Fruit fly (Drosophila melanogaster) whole organism, prepupa: ENCODE results near the gene CG16986.

ENCODE experiments used
- CG10631 ChIP-seq: fragments of 200-800 bp; sonication (Bioruptor generic); optimal IDR thresholded peaks from 2 replicates; lab custom pipeline; 2016; ENCODE audit warnings: missing biosample characterization, missing genetic modification characterization
- CG10669 ChIP-seq: fragments of 200-800 bp; sonication (Bioruptor generic); optimal IDR thresholded peaks from 3 replicates; lab custom pipeline; 2018; ENCODE audit warnings: missing biosample characterization, mild to moderate bottlenecking, missing genetic modification characterization, moderate library complexity
- CG11294 ChIP-seq: fragments of 200-800 bp; sonication (Bioruptor generic); IDR thresholded peaks from 2 replicates; pipeline ENCODE4 v1.3.6; 2022; ENCODE audit warnings: missing biosample characterization, missing genetic modification characterization
- CG11762 ChIP-seq: fragments of 200-800 bp; sonication (Bioruptor generic); optimal IDR thresholded peaks from 3 replicates; lab custom pipeline; 2016; ENCODE audit warnings: missing biosample characterization, missing genetic modification characterization; ENCODE audit not compliant: insufficient read depth
- CG11902 ChIP-seq: fragments of 200-800 bp; sonication (Bioruptor generic); optimal IDR thresholded peaks from 3 replicates; lab custom pipeline; 2016; ENCODE audit warnings: missing biosample characterization, missing genetic modification characterization
- CG15336 ChIP-seq: fragments of 200-800 bp; sonication (Bioruptor generic); IDR thresholded peaks from 2 replicates; pipeline ENCODE4 v1.3.6; 2022; ENCODE audit warnings: missing biosample characterization, missing genetic modification characterization
- CG1621 ChIP-seq: fragments of 200-800 bp; sonication (Bioruptor generic); optimal IDR thresholded peaks from 3 replicates; lab custom pipeline; 2018; ENCODE audit warnings: missing biosample characterization, mild to moderate bottlenecking, missing genetic modification characterization
- CG16779 ChIP-seq: fragments of 200-800 bp; sonication (Bioruptor generic); optimal IDR thresholded peaks from 3 replicates; lab custom pipeline; 2017; ENCODE audit warnings: missing biosample characterization, mild to moderate bottlenecking, missing genetic modification characterization
- CG31627 ChIP-seq: fragments of 200-800 bp; sonication (Bioruptor generic); optimal IDR thresholded peaks from 3 replicates; lab custom pipeline; 2016; ENCODE audit warnings: missing biosample characterization, missing genetic modification characterization
- CG32006 ChIP-seq: fragments of 200-800 bp; sonication (Bioruptor generic); optimal IDR thresholded peaks from 3 replicates; lab custom pipeline; 2017; ENCODE audit warnings: missing biosample characterization, mild to moderate bottlenecking, missing genetic modification characterization
- CG34406 ChIP-seq: fragments of 200-800 bp; sonication (Bioruptor generic); optimal IDR thresholded peaks from 3 replicates; lab custom pipeline; 2016; ENCODE audit warnings: missing biosample characterization, missing genetic modification characterization
- CG3919 ChIP-seq: fragments of 200-800 bp; sonication (Bioruptor generic); optimal IDR thresholded peaks from 3 replicates; lab custom pipeline; 2016; ENCODE audit warnings: missing biosample characterization, missing genetic modification characterization
- CG4318 ChIP-seq: fragments of 200-800 bp; sonication (Bioruptor generic); optimal IDR thresholded peaks from 3 replicates; lab custom pipeline; 2017; ENCODE audit warnings: missing biosample characterization, mild to moderate bottlenecking, missing genetic modification characterization
- CG6163 ChIP-seq: fragments of 200-800 bp; sonication (Bioruptor generic); IDR thresholded peaks from 3 replicates; pipeline ENCODE4 v1.3.6; 2022; ENCODE audit warnings: missing biosample characterization, missing genetic modification characterization
- CG6276 ChIP-seq: fragments of 200-800 bp; sonication (Bioruptor generic); optimal IDR thresholded peaks from 2 replicates; lab custom pipeline; 2017; ENCODE audit warnings: missing biosample characterization, mild to moderate bottlenecking, missing genetic modification characterization
- CG6792 ChIP-seq: fragments of 200-800 bp; sonication (Bioruptor generic); optimal IDR thresholded peaks from 3 replicates; lab custom pipeline; 2016; ENCODE audit warnings: missing biosample characterization, missing genetic modification characterization
- CG6808 ChIP-seq: fragments of 200-800 bp; sonication (Bioruptor generic); optimal IDR thresholded peaks from 3 replicates; lab custom pipeline; 2017; ENCODE audit warnings: missing biosample characterization, missing genetic modification characterization, mild to moderate bottlenecking, moderate library complexity, missing genetic modification reagents
- CG6854 ChIP-seq: fragments of 200-800 bp; sonication (Bioruptor generic); optimal IDR thresholded peaks from 2 replicates; lab custom pipeline; 2017; ENCODE audit warnings: missing biosample characterization, mild to moderate bottlenecking, missing genetic modification characterization
- CG7368 ChIP-seq: fragments of 200-800 bp; sonication (Bioruptor generic); optimal IDR thresholded peaks from 3 replicates; lab custom pipeline; 2016; ENCODE audit warnings: missing biosample characterization, missing genetic modification characterization
- CG8319 ChIP-seq: fragments of 200-800 bp; sonication (Bioruptor generic); optimal IDR thresholded peaks from 3 replicates; lab custom pipeline; 2016; ENCODE audit warnings: missing biosample characterization, missing genetic modification characterization
- CG9139 ChIP-seq: fragments of 200-800 bp; sonication (Bioruptor generic); optimal IDR thresholded peaks from 3 replicates; lab custom pipeline; 2017; ENCODE audit warnings: missing biosample characterization, mild to moderate bottlenecking, missing genetic modification characterization
- Eip75B ChIP-seq: fragments of 200-800 bp; sonication (Bioruptor generic); optimal IDR thresholded peaks from 3 replicates; lab custom pipeline; 2016; ENCODE audit warnings: missing biosample characterization, missing genetic modification characterization
- Eip78C ChIP-seq: fragments of 200-800 bp; sonication (Bioruptor generic); peaks from one replicate; lab custom pipeline; 2016; ENCODE audit warnings: missing biosample characterization, missing genetic modification characterization
- Eip93F ChIP-seq: fragments of 200-800 bp; sonication (Bioruptor generic); optimal IDR thresholded peaks from 2 replicates; lab custom pipeline; 2016; ENCODE audit warnings: missing biosample characterization, mild to moderate bottlenecking, missing genetic modification characterization
- Ets21C ChIP-seq: fragments of 200-800 bp; sonication (Bioruptor generic); optimal IDR thresholded peaks from 3 replicates; lab custom pipeline; 2016; ENCODE audit warnings: missing biosample characterization, missing genetic modification characterization
- Hr38 ChIP-seq: sonication (Bioruptor generic); optimal IDR thresholded peaks from 2 replicates; lab custom pipeline; 2016; ENCODE audit warnings: missing biosample characterization, missing genetic modification characterization
- Hr39 ChIP-seq: fragments of 200-800 bp; sonication (Bioruptor generic); optimal IDR thresholded peaks from 2 replicates; lab custom pipeline; 2016; ENCODE audit warnings: missing biosample characterization, missing genetic modification characterization
- Hr4 ChIP-seq: fragments of 200-800 bp; sonication (Bioruptor generic); optimal IDR thresholded peaks from 3 replicates; lab custom pipeline; 2016; ENCODE audit warnings: missing biosample characterization, missing genetic modification characterization
- Lpt ChIP-seq: fragments of 200-800 bp; sonication (Bioruptor generic); optimal IDR thresholded peaks from 3 replicates; lab custom pipeline; 2016; ENCODE audit warnings: missing biosample characterization, missing genetic modification characterization
- Met ChIP-seq: fragments of 200-800 bp; sonication (Bioruptor generic); optimal IDR thresholded peaks from 3 replicates; lab custom pipeline; 2016; ENCODE audit warnings: missing biosample characterization, missing genetic modification characterization
- Smox ChIP-seq: fragments of 200-800 bp; sonication (Bioruptor generic); optimal IDR thresholded peaks from 3 replicates; lab custom pipeline; 2016; ENCODE audit warnings: missing biosample characterization, missing genetic modification characterization
- Sox102F ChIP-seq: fragments of 200-800 bp; sonication (Bioruptor generic); optimal IDR thresholded peaks from 2 replicates; lab custom pipeline; 2016; ENCODE audit warnings: missing biosample characterization, mild to moderate bottlenecking, missing genetic modification characterization
- Sox14 ChIP-seq: fragments of 200-800 bp; sonication (Bioruptor generic); optimal IDR thresholded peaks from 3 replicates; lab custom pipeline; 2016; ENCODE audit warnings: missing biosample characterization, missing genetic modification characterization
- Sox15 ChIP-seq: fragments of 200-800 bp; sonication (Bioruptor generic); optimal IDR thresholded peaks from 3 replicates; lab custom pipeline; 2016; ENCODE audit warnings: missing biosample characterization, missing genetic modification characterization
- achi ChIP-seq: fragments of 200-800 bp; sonication (Bioruptor generic); optimal IDR thresholded peaks from 3 replicates; lab custom pipeline; 2016; ENCODE audit warnings: missing biosample characterization, missing genetic modification characterization
- acj6 ChIP-seq: fragments of 200-800 bp; sonication (Bioruptor generic); optimal IDR thresholded peaks from 3 replicates; lab custom pipeline; 2016; ENCODE audit warnings: missing biosample characterization, missing genetic modification characterization
- cyc ChIP-seq: fragments of 200-800 bp; sonication (Bioruptor generic); optimal IDR thresholded peaks from 3 replicates; lab custom pipeline; 2016; ENCODE audit warnings: missing biosample characterization, missing genetic modification characterization
- dac ChIP-seq: fragments of 200-800 bp; sonication (Bioruptor generic); optimal IDR thresholded peaks from 2 replicates; lab custom pipeline; 2017; ENCODE audit warnings: missing biosample characterization, mild to moderate bottlenecking, missing genetic modification characterization
- dsx ChIP-seq: fragments of 200-800 bp; optimal IDR thresholded peaks from 3 replicates; lab custom pipeline; 2019; ENCODE audit warnings: missing biosample characterization, mild to moderate bottlenecking, missing genetic modification characterization, moderate library complexity; ENCODE audit not compliant: poor library complexity, severe bottlenecking
- eg ChIP-seq: fragments of 200-800 bp; sonication (Bioruptor generic); IDR thresholded peaks from 3 replicates; pipeline ENCODE4 v1.3.6; 2022; ENCODE audit warnings: missing biosample characterization, missing genetic modification characterization
- esn ChIP-seq: fragments of 200-800 bp; sonication (Bioruptor generic); optimal IDR thresholded peaks from 2 replicates; lab custom pipeline; 2016; ENCODE audit warnings: missing biosample characterization, mild to moderate bottlenecking, missing genetic modification characterization, moderate library complexity
- fd59A ChIP-seq: fragments of 200-800 bp; sonication (Bioruptor generic); optimal IDR thresholded peaks from 2 replicates; lab custom pipeline; 2017; ENCODE audit warnings: missing biosample characterization, mild to moderate bottlenecking, missing genetic modification characterization, missing genetic modification reagents
- fkh ChIP-seq: fragments of 200-800 bp; sonication (Bioruptor generic); optimal IDR thresholded peaks from 3 replicates; lab custom pipeline; 2017; ENCODE audit warnings: missing biosample characterization, mild to moderate bottlenecking, missing genetic modification characterization, moderate library complexity
- lz ChIP-seq: fragments of 200-800 bp; sonication (Bioruptor generic); optimal IDR thresholded peaks from 3 replicates; lab custom pipeline; 2016; ENCODE audit warnings: missing biosample characterization, missing genetic modification characterization
- net ChIP-seq: fragments of 200-800 bp; sonication (Bioruptor generic); optimal IDR thresholded peaks from 3 replicates; lab custom pipeline; 2016; ENCODE audit warnings: missing biosample characterization, missing genetic modification characterization
- spab ChIP-seq: fragments of 200-800 bp; sonication (Bioruptor generic); optimal IDR thresholded peaks from 2 replicates; lab custom pipeline; 2017; ENCODE audit warnings: missing biosample characterization, mild to moderate bottlenecking, missing genetic modification characterization, missing genetic modification reagents
- ss ChIP-seq, 2 experiments: fragments of 200-800 bp; sonication (Bioruptor generic); optimal IDR thresholded peaks; 2 replicates in 1 of 2; 3 replicates in 1 of 2; lab custom pipeline; 2017 to 2018; ENCODE audit warnings: mild to moderate bottlenecking in 2 of 2, missing biosample characterization in 2 of 2, missing genetic modification characterization in 2 of 2, moderate library complexity in 1 of 2
- svp ChIP-seq: fragments of 200-800 bp; sonication (Bioruptor generic); peaks from one replicate; lab custom pipeline; 2016; ENCODE audit warnings: missing biosample characterization, missing genetic modification characterization
- topi ChIP-seq: fragments of 200-800 bp; sonication (Bioruptor generic); optimal IDR thresholded peaks from 3 replicates; lab custom pipeline; 2016; ENCODE audit warnings: missing biosample characterization, missing genetic modification characterization

Gene CG16986

DNA sequence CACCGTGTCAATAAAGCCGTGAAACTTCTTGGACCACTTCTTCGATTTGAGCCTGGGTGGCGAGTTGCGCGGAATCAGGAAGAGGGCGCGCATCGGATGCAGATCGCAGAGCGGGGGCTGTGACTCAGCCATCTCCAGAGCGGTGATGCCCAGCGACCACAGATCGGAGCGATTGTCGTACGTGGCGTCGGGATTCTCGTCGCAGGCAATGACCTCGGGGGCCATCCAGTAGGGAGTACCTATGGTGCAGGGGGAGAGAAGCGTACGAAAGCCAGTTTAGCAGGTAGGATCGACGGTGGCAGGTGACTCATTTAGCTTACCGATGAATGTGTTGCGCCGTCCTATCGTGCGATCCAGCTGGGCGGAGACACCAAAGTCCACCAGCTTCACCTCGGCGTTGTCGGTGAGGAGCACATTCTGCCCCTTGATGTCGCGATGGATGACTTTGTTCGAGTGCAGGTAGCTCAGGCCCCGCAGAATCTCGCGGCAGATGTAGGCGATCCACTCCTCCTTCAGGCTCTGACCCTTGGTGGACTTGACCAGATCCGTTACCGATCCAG, 33.0 kb upstream of the CG16986 start:
- TF ChIP-seq CG6808 (peak; percentile 67), Eip78C (peak; percentile 10), CG9139 (GFP tag; lab: Kevin White, UChicago) (peak; percentile 24), fkh (GFP tag; lab: Kevin White, UChicago) (no peak), ss (GFP tag; optimal IDR thresholded peaks at IDR 0.05; lab: Kevin White, UChicago) (peak; percentile 28 to 46), svp (GFP tag; lab: Kevin White, UChicago) (peak; percentile 83), spab (GFP tag; lab: Kevin White, UChicago) (no peak)

DNA sequence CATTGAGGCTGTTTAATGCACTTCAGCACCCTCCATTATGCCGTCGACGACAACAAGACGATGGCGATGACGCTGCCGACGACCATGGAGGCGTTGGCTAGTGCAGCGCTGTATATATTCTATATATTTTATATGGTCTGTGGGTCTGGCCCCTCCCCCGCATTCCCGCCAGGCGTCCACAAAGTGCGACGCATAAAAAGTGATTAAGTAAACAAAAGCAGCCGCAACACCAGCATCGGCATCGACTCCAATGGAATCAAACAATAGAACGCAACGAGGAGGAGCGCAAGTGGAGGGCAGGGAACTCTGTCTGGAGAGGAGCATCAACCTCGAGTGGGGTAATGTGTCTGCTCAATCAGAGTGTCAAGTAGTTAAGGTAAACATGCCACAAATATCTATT, 31.9 kb upstream of the CG16986 start:
- TF ChIP-seq CG15336 (GFP tag; lab: Robert Waterston, UW), result 0 out of 2 replicates have a peak, but pooled peaks have one; percentile 14
- no peak for TF ChIP-seq CG8319 (GFP tag; lab: Kevin White, UChicago)
- TF ChIP-seq CG32006 (GFP tag; lab: Kevin White, UChicago), result no peak
- TF ChIP-seq Lpt (GFP tag; lab: Kevin White, UChicago), result peak; percentile 32
- TF ChIP-seq CG6808, result peak; percentile 19
- no peak for TF ChIP-seq CG10669
- TF ChIP-seq Hr38 (GFP tag; lab: Kevin White, UChicago), result no peak
- TF ChIP-seq Sox102F (GFP tag; lab: Kevin White, UChicago), result no peak
- TF ChIP-seq CG11762, result no peak
- no peak for TF ChIP-seq Hr39 (GFP tag; lab: Kevin White, UChicago)
- TF ChIP-seq Ets21C (GFP tag; lab: Kevin White, UChicago), result no peak
- TF ChIP-seq CG1621 (tag; lab: Kevin White, UChicago), result no peak
- TF ChIP-seq fkh (GFP tag; lab: Kevin White, UChicago), result no peak
- TF ChIP-seq dsx (GFP tag; lab: Kevin White, UChicago), result peak; percentile 48
- no peak for TF ChIP-seq CG6792 (GFP tag; lab: Kevin White, UChicago)
- TF ChIP-seq lz (GFP tag; lab: Kevin White, UChicago), result no peak
- TF ChIP-seq CG3919 (GFP tag; lab: Kevin White, UChicago), result no peak
- peak in 1 of 2 experiments; percentile 57 for TF ChIP-seq ss (GFP tag; optimal IDR thresholded peaks at IDR 0.05; lab: Kevin White, UChicago)
- no peak for TF ChIP-seq CG34406 (GFP tag; lab: Kevin White, UChicago)
- no peak for TF ChIP-seq cyc
- 0 out of 3 replicates have a peak, but pooled peaks have one; percentile 10 for TF ChIP-seq CG6163 (GFP tag; lab: Robert Waterston, UW)
- TF ChIP-seq Hr4, result no peak
- TF ChIP-seq CG11902 (GFP tag; lab: Kevin White, UChicago), result no peak
- no peak for TF ChIP-seq acj6 (GFP tag; lab: Kevin White, UChicago)
- no peak for TF ChIP-seq net (GFP tag; lab: Kevin White, UChicago)
- no peak for TF ChIP-seq spab (GFP tag; lab: Kevin White, UChicago)
- no peak for TF ChIP-seq CG6276 (GFP tag; lab: Kevin White, UChicago)
- TF ChIP-seq esn, result no peak
- no peak for TF ChIP-seq Eip93F (GFP tag; lab: Kevin White, UChicago)
- TF ChIP-seq CG10631 (GFP tag; lab: Kevin White, UChicago), result no peak
- TF ChIP-seq Eip75B (GFP tag; lab: Kevin White, UChicago), result no peak
- TF ChIP-seq CG11294 (GFP tag; lab: Robert Waterston, UW), result no peak
- 0 out of 3 replicates have a peak, but pooled peaks have one; percentile 5 for TF ChIP-seq eg
- no peak for TF ChIP-seq Sox15 (GFP tag; lab: Kevin White, UChicago)
- TF ChIP-seq topi (GFP tag; lab: Kevin White, UChicago), result no peak
- TF ChIP-seq CG16779 (tag; lab: Kevin White, UChicago), result no peak
- peak; percentile 9 for TF ChIP-seq CG9139 (GFP tag; lab: Kevin White, UChicago)
- no peak for TF ChIP-seq CG31627 (GFP tag; lab: Kevin White, UChicago)
- TF ChIP-seq achi, result no peak
- no peak for TF ChIP-seq CG6854 (GFP tag; lab: Kevin White, UChicago)
- TF ChIP-seq Eip78C, result peak; percentile 47
- peak; percentile 47 for TF ChIP-seq svp (GFP tag; lab: Kevin White, UChicago)
- peak; percentile 72 for TF ChIP-seq Sox14 (GFP tag; lab: Kevin White, UChicago)
- no peak for TF ChIP-seq Met (GFP tag; lab: Kevin White, UChicago)
- no peak for TF ChIP-seq CG4318
- no peak for TF ChIP-seq CG7368 (GFP tag; lab: Kevin White, UChicago)
- no peak for TF ChIP-seq Smox
- no peak for TF ChIP-seq dac
- no peak for TF ChIP-seq fd59A (GFP tag; lab: Kevin White, UChicago)
